Worm (Caenorhabditis elegans) whole organism, mixed stage, embryonic: ENCODE results near the gene bath-46.

Experiments used
- M03D4.4 ChIP-seq: sonication (generic microtip); optimal IDR thresholded peaks from 2 replicates; lab custom pipeline; 2017; ENCODE audit warnings: mild to moderate bottlenecking, missing genetic modification characterization, missing compliant biosample characterization
- blmp-1 ChIP-seq: fragments of 150-350 bp; optimal IDR thresholded peaks from 2 replicates; lab custom pipeline; 2014; ENCODE audit warnings: missing biosample characterization, missing genetic modification characterization
- ceh-43 ChIP-seq: fragments of 200-800 bp; sonication (Bioruptor generic); optimal IDR thresholded peaks from 2 replicates; lab custom pipeline; 2018; ENCODE audit warnings: mild to moderate bottlenecking, missing genetic modification characterization, moderate library complexity, missing compliant biosample characterization
- ceh-83 ChIP-seq: fragments of 200-800 bp; sonication (Bioruptor generic); optimal IDR thresholded peaks from 2 replicates; lab custom pipeline; 2018; ENCODE audit warnings: mild to moderate bottlenecking, missing genetic modification characterization, missing compliant biosample characterization
- ces-1 ChIP-seq: fragments of 150-350 bp; optimal IDR thresholded peaks from 2 replicates; lab custom pipeline; 2014; ENCODE audit warnings: missing biosample characterization, missing genetic modification reagents, missing genetic modification characterization
- cnd-1 ChIP-seq: fragments of 200-800 bp; sonication (Bioruptor generic); optimal IDR thresholded peaks from 2 replicates; lab custom pipeline; 2018; ENCODE audit warnings: mild to moderate bottlenecking, missing genetic modification characterization, missing compliant biosample characterization
- drap-1 ChIP-seq: fragments of 200-800 bp; sonication (Bioruptor generic); optimal IDR thresholded peaks from 3 replicates; lab custom pipeline; 2018; ENCODE audit warnings: mild to moderate bottlenecking, missing genetic modification characterization, missing compliant biosample characterization
- elt-1 ChIP-seq: sonication (generic microtip); optimal IDR thresholded peaks from 2 replicates; lab custom pipeline; 2017; ENCODE audit warnings: missing genetic modification characterization, mild to moderate bottlenecking, missing compliant biosample characterization, antibody characterized with exemption, moderate library complexity, borderline replicate concordance; ENCODE audit not compliant: insufficient read depth
- elt-3 ChIP-seq: fragments of 150-350 bp; optimal IDR thresholded peaks from 2 replicates; lab custom pipeline; 2014; ENCODE audit warnings: missing biosample characterization, missing genetic modification characterization
- ham-2 ChIP-seq: fragments of 200-800 bp; sonication (Bioruptor generic); optimal IDR thresholded peaks from 2 replicates; lab custom pipeline; 2018; ENCODE audit warnings: mild to moderate bottlenecking, missing genetic modification characterization, missing compliant biosample characterization
- hlh-1 ChIP-seq: fragments of 150-350 bp; optimal IDR thresholded peaks from 2 replicates; lab custom pipeline; 2014; ENCODE audit warnings: missing biosample characterization, missing genetic modification reagents, missing genetic modification characterization
- lin-13 ChIP-seq: fragments of 150-350 bp; optimal IDR thresholded peaks from 2 replicates; lab custom pipeline; 2014; ENCODE audit warnings: missing biosample characterization, missing genetic modification characterization
- lin-32 ChIP-seq: fragments of 200-800 bp; sonication (Bioruptor generic); optimal IDR thresholded peaks from 2 replicates; lab custom pipeline; 2018; ENCODE audit warnings: mild to moderate bottlenecking, missing genetic modification characterization, missing compliant biosample characterization
- lsy-2 ChIP-seq: fragments of 150-350 bp; optimal IDR thresholded peaks from 2 replicates; lab custom pipeline; 2014; ENCODE audit warnings: missing biosample characterization, missing genetic modification characterization
- mab-5 ChIP-seq: fragments of 150-350 bp; optimal IDR thresholded peaks from 2 replicates; lab custom pipeline; 2014; ENCODE audit warnings: missing biosample characterization, missing genetic modification characterization
- mep-1 ChIP-seq: fragments of 150-350 bp; optimal IDR thresholded peaks from 2 replicates; lab custom pipeline; 2017; ENCODE audit warnings: missing biosample characterization, missing genetic modification reagents, missing genetic modification characterization, inconsistent platforms
- mls-2 ChIP-seq: sonication (generic microtip); optimal IDR thresholded peaks from 2 replicates; lab custom pipeline; 2016; ENCODE audit warnings: mild to moderate bottlenecking, missing genetic modification characterization, moderate library complexity, missing compliant biosample characterization
- nhr-12 ChIP-seq: fragments of 150-350 bp; optimal IDR thresholded peaks from 2 replicates; lab custom pipeline; 2014; ENCODE audit warnings: missing biosample characterization, missing genetic modification characterization
- nhr-2 ChIP-seq: fragments of 150-350 bp; optimal IDR thresholded peaks from 2 replicates; lab custom pipeline; 2014; ENCODE audit warnings: missing biosample characterization, missing genetic modification characterization
- nhr-237 ChIP-seq: fragments of 150-350 bp; optimal IDR thresholded peaks from 2 replicates; lab custom pipeline; 2014; ENCODE audit warnings: missing biosample characterization, missing genetic modification characterization
- nhr-28 ChIP-seq: fragments of 150-350 bp; optimal IDR thresholded peaks from 2 replicates; lab custom pipeline; 2014; ENCODE audit warnings: missing biosample characterization, missing genetic modification characterization
- nhr-76 ChIP-seq: sonication (generic microtip); optimal IDR thresholded peaks from 2 replicates; lab custom pipeline; 2017; ENCODE audit warnings: missing biosample characterization, missing genetic modification characterization
- pha-4 ChIP-seq: fragments of 150-350 bp; optimal IDR thresholded peaks from 2 replicates; lab custom pipeline; 2018; ENCODE audit warnings: missing biosample characterization, missing genetic modification reagents, missing genetic modification characterization
- sem-2 ChIP-seq: fragments of 200-800 bp; sonication (Bioruptor generic); optimal IDR thresholded peaks from 2 replicates; lab custom pipeline; 2018; ENCODE audit warnings: mild to moderate bottlenecking, missing genetic modification characterization, missing compliant biosample characterization
- snpc-4 ChIP-seq: fragments of 150-350 bp; optimal IDR thresholded peaks from 2 replicates; lab custom pipeline; 2014; ENCODE audit warnings: missing biosample characterization, missing genetic modification characterization
- unc-39 ChIP-seq: fragments of 150-350 bp; optimal IDR thresholded peaks from 2 replicates; lab custom pipeline; 2014; ENCODE audit warnings: missing biosample characterization, missing genetic modification characterization
- unc-62 ChIP-seq: fragments of 150-350 bp; optimal IDR thresholded peaks from 2 replicates; lab custom pipeline; 2014; ENCODE audit warnings: missing biosample characterization, missing genetic modification reagents, missing genetic modification characterization
- ztf-11 ChIP-seq: fragments of 150-350 bp; optimal IDR thresholded peaks from 2 replicates; lab custom pipeline; 2014; ENCODE audit warnings: missing biosample characterization, missing genetic modification characterization

bath-46 gene

DNA sequence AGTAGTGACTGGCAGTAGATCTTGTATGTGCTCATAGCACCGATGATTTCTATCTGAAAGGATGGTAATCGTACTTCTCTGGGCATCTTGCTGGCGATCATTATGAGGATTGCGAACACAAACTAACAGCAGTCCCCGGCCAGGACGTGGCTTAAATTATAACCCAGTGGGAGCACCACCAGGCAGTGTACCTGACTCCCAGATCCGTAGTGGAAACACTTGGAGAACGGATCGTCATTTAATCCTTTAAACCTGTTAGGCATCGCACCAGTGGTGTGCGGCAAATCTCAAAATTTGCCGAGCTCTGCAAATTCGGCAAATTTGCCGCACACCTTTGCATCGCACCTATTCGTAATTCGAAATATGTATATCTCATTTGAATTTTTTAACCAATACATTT is 30.1 kb upstream of the bath-46 start, which contains the start of gene K05F6.8:
K05F6.8 (minus strand) TSS at position 101 of the 400 bp plus-strand sequence.
- TF ChIP-seq snpc-4 (tag; lab: Kevin White, UChicago) (no peak), drap-1 (GFP tag; lab: Kevin White, UChicago) (no peak)

DNA sequence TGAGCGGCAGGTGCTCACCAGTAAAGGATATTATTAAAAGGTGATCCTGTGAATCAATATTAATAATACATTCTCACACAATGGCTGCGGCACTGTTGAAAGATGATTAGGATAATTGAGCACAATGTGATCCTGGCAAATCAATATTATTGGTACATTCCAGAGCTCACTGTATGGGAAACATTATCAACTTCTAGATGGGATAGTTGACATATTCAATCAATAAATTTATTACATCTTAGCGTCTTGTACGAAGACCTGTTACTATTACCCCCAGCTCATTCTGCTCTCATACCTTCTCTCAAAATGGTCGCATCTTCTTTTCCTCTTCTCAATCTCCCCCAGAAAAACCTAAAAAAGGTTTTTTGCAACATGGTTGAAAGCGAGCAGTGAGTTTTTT is 29.5 kb upstream of the bath-46 start, which contains the start of gene fbxb-49:
fbxb-49 (plus strand) TSS at position 301 of the 400 bp plus-strand sequence.
- TF ChIP-seq ces-1 (no peak), M03D4.4 (tag; lab: Kevin White, UChicago) (no peak)
- TF ChIP-seq, all 35 proteins: peak for 0

DNA sequence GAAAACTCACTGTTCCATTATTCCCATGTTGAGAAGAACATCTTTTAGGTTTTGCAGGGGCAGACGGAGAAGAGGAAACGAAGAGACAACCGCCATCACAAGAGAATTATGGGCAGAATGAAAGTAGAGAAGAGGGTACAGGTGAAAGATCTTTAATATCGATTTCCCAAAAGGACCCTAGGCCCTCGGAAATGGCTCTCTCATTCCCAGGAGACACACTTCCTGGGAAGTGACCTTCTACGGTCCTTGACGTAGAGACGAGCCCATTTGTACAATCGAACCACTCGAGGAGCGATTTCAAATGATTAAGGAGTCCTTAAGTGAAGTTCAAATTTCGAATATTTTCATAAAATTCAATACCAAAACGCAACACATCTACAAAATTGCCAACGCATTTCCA is 26.7 kb upstream of the bath-46 start, which contains the start of gene fbxb-46:
fbxb-46 (minus strand) TSS at position 101 of the 400 bp plus-strand sequence.
- TF ChIP-seq unc-39 (no peak), ham-2 (GFP tag; lab: Kevin White, UChicago) (no peak), nhr-12 (tag; lab: Kevin White, UChicago) (no peak), nhr-2 (tag; lab: Kevin White, UChicago) (no peak), lin-32 (GFP tag; lab: Kevin White, UChicago) (no peak), cnd-1 (no peak), M03D4.4 (tag; lab: Kevin White, UChicago) (no peak), ztf-11 (tag; lab: Kevin White, UChicago) (no peak), ceh-83 (GFP tag; lab: Kevin White, UChicago) (no peak), nhr-76 (tag; lab: Kevin White, UChicago) (no peak), nhr-28 (tag; lab: Kevin White, UChicago) (no peak), ceh-43 (GFP tag; lab: Kevin White, UChicago) (no peak), ces-1 (no peak), lin-13 (no peak), elt-3 (tag; lab: Kevin White, UChicago) (no peak)
- TF ChIP-seq, all 35 proteins: peak for 0

DNA sequence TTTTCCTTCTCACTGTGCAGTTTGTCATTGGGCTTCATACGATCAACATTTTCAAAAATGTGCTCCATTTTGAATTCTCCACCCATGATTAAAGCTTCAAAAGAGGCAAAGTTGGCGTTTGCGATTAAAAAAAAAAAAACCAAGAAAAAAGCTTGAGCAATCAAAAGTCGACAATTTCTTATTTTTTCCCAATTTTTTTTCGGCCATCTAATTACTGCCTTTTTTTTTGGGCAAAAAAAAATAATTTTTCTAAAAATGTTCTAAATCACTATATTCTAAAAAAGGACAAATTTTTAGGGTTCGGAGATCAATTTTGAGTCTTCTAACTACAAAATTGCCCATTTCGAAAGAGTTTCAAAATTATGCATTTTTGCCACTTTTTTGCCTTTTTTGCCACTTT is 21.7 kb upstream of the bath-46 start, which contains the start of gene K05F6.10:
K05F6.10 (minus strand) TSS at position 101 of the 400 bp plus-strand sequence.
- TF ChIP-seq nhr-12 (tag; lab: Kevin White, UChicago) (no peak), pha-4 (tag; lab: Kevin White, UChicago) (no peak), ham-2 (GFP tag; lab: Kevin White, UChicago) (no peak), cnd-1 (no peak), lin-32 (GFP tag; lab: Kevin White, UChicago) (no peak), elt-1 (tag; lab: Kevin White, UChicago) (no peak), blmp-1 (tag; lab: Kevin White, UChicago) (no peak), drap-1 (GFP tag; lab: Kevin White, UChicago) (no peak), ceh-43 (GFP tag; lab: Kevin White, UChicago) (no peak)

DNA sequence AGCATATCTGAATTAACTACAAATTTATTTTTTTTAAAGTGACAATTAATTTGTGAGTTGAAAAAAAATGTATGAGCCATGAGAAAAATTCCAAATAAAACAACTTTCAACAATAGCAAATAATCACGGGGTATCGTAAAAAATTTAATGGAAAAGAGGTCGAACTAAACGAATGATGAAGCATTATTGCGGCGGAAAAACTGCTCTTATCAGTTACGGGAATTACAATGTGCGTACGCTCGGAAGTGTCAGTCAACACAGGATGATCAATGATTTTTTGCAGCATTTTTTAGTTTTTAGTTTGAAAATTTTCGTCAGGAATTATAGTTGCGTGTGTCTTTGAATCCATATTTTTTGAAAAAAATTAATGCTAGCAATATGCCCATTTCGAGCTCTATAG is 20.9 kb upstream of the bath-46 start:
- TF ChIP-seq M03D4.4 (tag; lab: Kevin White, UChicago) (no peak), mep-1 (tag; lab: Kevin White, UChicago) (no peak), elt-3 (tag; lab: Kevin White, UChicago) (no peak), snpc-4 (tag; lab: Kevin White, UChicago) (no peak), nhr-12 (tag; lab: Kevin White, UChicago) (no peak), mls-2 (tag; lab: Kevin White, UChicago) (no peak), sem-2 (GFP tag; lab: Kevin White, UChicago) (no peak), ceh-83 (GFP tag; lab: Kevin White, UChicago) (no peak), lin-32 (GFP tag; lab: Kevin White, UChicago) (no peak), nhr-28 (tag; lab: Kevin White, UChicago) (no peak), nhr-76 (tag; lab: Kevin White, UChicago) (no peak), mab-5 (tag; lab: Kevin White, UChicago) (no peak)

DNA sequence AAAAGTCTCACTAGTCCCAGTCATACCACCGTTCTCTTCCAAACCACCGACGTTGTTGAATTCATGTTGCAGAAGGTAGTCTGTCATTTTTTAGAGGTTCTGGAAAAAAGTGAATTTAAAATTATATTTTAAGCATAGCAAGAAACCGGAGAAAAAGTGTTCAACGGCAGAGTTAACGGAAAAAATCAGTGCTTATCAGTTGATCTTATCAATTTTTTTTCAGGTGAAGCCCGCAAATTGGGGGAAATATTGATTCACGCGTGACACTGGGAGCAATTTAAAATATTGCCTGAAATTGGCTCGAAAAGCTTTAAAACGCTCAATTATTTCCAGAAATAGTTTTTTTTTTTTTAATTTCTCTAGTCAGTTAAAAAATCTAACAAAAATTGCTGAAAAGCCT is 17.8 kb upstream of the bath-46 start, which contains the start of gene math-38:
math-38 (minus strand) TSS at position 101 of the 400 bp plus-strand sequence.
- TF ChIP-seq nhr-2 (tag; lab: Kevin White, UChicago) = no peak
- TF ChIP-seq unc-62 (GFP tag; lab: Kevin White, UChicago) = no peak
- no peak for TF ChIP-seq drap-1 (GFP tag; lab: Kevin White, UChicago)
- no peak for TF ChIP-seq mls-2 (tag; lab: Kevin White, UChicago)
- TF ChIP-seq lsy-2 (tag; lab: Kevin White, UChicago) = no peak
- TF ChIP-seq nhr-12 (tag; lab: Kevin White, UChicago) = no peak
- TF ChIP-seq unc-39 = no peak
- no peak for TF ChIP-seq blmp-1 (tag; lab: Kevin White, UChicago)
- TF ChIP-seq pha-4 (tag; lab: Kevin White, UChicago) = no peak
- TF ChIP-seq nhr-237 (tag; lab: Kevin White, UChicago) = no peak
- no peak for TF ChIP-seq ces-1
- no peak for TF ChIP-seq M03D4.4 (tag; lab: Kevin White, UChicago)
- no peak for TF ChIP-seq hlh-1 (tag; lab: Kevin White, UChicago)
- no peak for TF ChIP-seq ztf-11 (tag; lab: Kevin White, UChicago)
- TF ChIP-seq nhr-76 (tag; lab: Kevin White, UChicago) = no peak
- no peak for TF ChIP-seq elt-1 (tag; lab: Kevin White, UChicago)
- TF ChIP-seq ham-2 (GFP tag; lab: Kevin White, UChicago) = no peak
- TF ChIP-seq lin-13 = no peak
- no peak for TF ChIP-seq sem-2 (GFP tag; lab: Kevin White, UChicago)
